Worm (Caenorhabditis elegans) whole organism, L3 larva: ENCODE data around the gene pals-18.

ENCODE experiments used
- aly-2 ChIP-seq: fragments of 150-350 bp; optimal IDR thresholded peaks from 2 replicates; lab custom pipeline; 2014; ENCODE audit warnings: missing biosample characterization, missing genetic modification characterization
- ama-1 ChIP-seq: fragments of 150-350 bp; optimal IDR thresholded peaks from 2 replicates; lab custom pipeline; 2018
- ceh-28 ChIP-seq: fragments of 150-350 bp; optimal IDR thresholded peaks from 2 replicates; lab custom pipeline; 2014; ENCODE audit warnings: missing biosample characterization, missing genetic modification reagents, missing genetic modification characterization
- ceh-82 ChIP-seq: fragments of 150-350 bp; optimal IDR thresholded peaks from 2 replicates; lab custom pipeline; 2014; ENCODE audit warnings: missing biosample characterization, missing genetic modification characterization
- ceh-9 ChIP-seq: sonication (generic microtip); optimal IDR thresholded peaks from 2 replicates; lab custom pipeline; 2018; ENCODE audit warnings: missing biosample characterization, missing genetic modification characterization
- egl-5 ChIP-seq: fragments of 150-350 bp; optimal IDR thresholded peaks from 2 replicates; lab custom pipeline; 2017; ENCODE audit warnings: missing biosample characterization, missing genetic modification reagents, missing genetic modification characterization, inconsistent platforms
- elt-1 ChIP-seq: fragments of 150-350 bp; optimal IDR thresholded peaks from 2 replicates; lab custom pipeline; 2014; ENCODE audit warnings: missing biosample characterization, missing genetic modification characterization
- elt-2 ChIP-seq: sonication (generic microtip); optimal IDR thresholded peaks from 2 replicates; lab custom pipeline; 2016; ENCODE audit warnings: missing genetic modification reagents, mild to moderate bottlenecking, missing genetic modification characterization, missing compliant biosample characterization
- elt-3 ChIP-seq, 3 experiments: fragments of 150-350 bp in 1 of 3; sonication (generic microtip) in 2 of 3; optimal IDR thresholded peaks; 2 replicates in 2 of 3; 4 replicates in 1 of 3; lab custom pipeline; 2014 to 2017; ENCODE audit warnings: missing biosample characterization in 3 of 3, missing genetic modification characterization in 3 of 3
- eor-1 ChIP-seq, 2 experiments: fragments of 150-350 bp; optimal IDR thresholded peaks; 2 replicates each; lab custom pipeline; 2014 to 2018; ENCODE audit warnings: missing biosample characterization in 2 of 2, missing genetic modification characterization in 2 of 2
- fkh-10 ChIP-seq: sonication (generic microtip); optimal IDR thresholded peaks from 2 replicates; lab custom pipeline; 2017; ENCODE audit warnings: missing biosample characterization, missing genetic modification reagents, missing genetic modification characterization
- fkh-2 ChIP-seq: fragments of 150-350 bp; optimal IDR thresholded peaks from 2 replicates; lab custom pipeline; 2014; ENCODE audit warnings: missing biosample characterization, missing genetic modification reagents, missing genetic modification characterization
- fos-1 ChIP-seq: fragments of 150-350 bp; optimal IDR thresholded peaks from 2 replicates; lab custom pipeline; 2014; ENCODE audit warnings: missing biosample characterization, missing genetic modification characterization
- hmg-11 ChIP-seq: sonication (generic microtip); optimal IDR thresholded peaks from 2 replicates; lab custom pipeline; 2016; ENCODE audit warnings: missing genetic modification characterization, missing compliant biosample characterization
- jun-1 ChIP-seq: fragments of 150-350 bp; optimal IDR thresholded peaks from 2 replicates; lab custom pipeline; 2014; ENCODE audit warnings: missing biosample characterization, missing genetic modification reagents, missing genetic modification characterization
- lin-39 ChIP-seq: fragments of 150-350 bp; optimal IDR thresholded peaks from 2 replicates; lab custom pipeline; 2018; ENCODE audit warnings: missing biosample characterization, missing genetic modification reagents, missing genetic modification characterization
- lsy-12 ChIP-seq: sonication (generic microtip); optimal IDR thresholded peaks from 2 replicates; lab custom pipeline; 2016; ENCODE audit warnings: mild to moderate bottlenecking, missing genetic modification characterization, missing compliant biosample characterization
- mdl-1 ChIP-seq: fragments of 150-350 bp; optimal IDR thresholded peaks from 2 replicates; lab custom pipeline; 2014; ENCODE audit warnings: missing biosample characterization, missing genetic modification characterization
- mml-1 ChIP-seq: fragments of 150-350 bp; sonication (generic microtip); optimal IDR thresholded peaks from 3 replicates; lab custom pipeline; 2014; ENCODE audit warnings: missing biosample characterization, missing genetic modification characterization
- nfya-1 ChIP-seq: sonication (generic microtip); optimal IDR thresholded peaks from 2 replicates; lab custom pipeline; 2017; ENCODE audit warnings: missing genetic modification characterization, mild to moderate bottlenecking, missing compliant biosample characterization, antibody characterized with exemption, moderate library complexity; ENCODE audit not compliant: insufficient read depth
- nhr-11 ChIP-seq: fragments of 150-350 bp; optimal IDR thresholded peaks from 2 replicates; lab custom pipeline; 2014; ENCODE audit warnings: missing biosample characterization, missing genetic modification characterization
- nhr-12 ChIP-seq: fragments of 150-350 bp; optimal IDR thresholded peaks from 2 replicates; lab custom pipeline; 2014; ENCODE audit warnings: missing biosample characterization, missing genetic modification characterization
- nhr-23 ChIP-seq: fragments of 150-350 bp; optimal IDR thresholded peaks from 2 replicates; lab custom pipeline; 2014; ENCODE audit warnings: missing biosample characterization, missing genetic modification reagents, missing genetic modification characterization
- nhr-237 ChIP-seq: fragments of 150-350 bp; optimal IDR thresholded peaks from 2 replicates; lab custom pipeline; 2014; ENCODE audit warnings: missing biosample characterization, missing genetic modification characterization
- nhr-28 ChIP-seq: fragments of 150-350 bp; optimal IDR thresholded peaks from 2 replicates; lab custom pipeline; 2014; ENCODE audit warnings: missing biosample characterization, missing genetic modification characterization
- nhr-43 ChIP-seq: sonication (generic microtip); optimal IDR thresholded peaks from 2 replicates; lab custom pipeline; 2016; ENCODE audit warnings: mild to moderate bottlenecking, missing genetic modification characterization, missing compliant biosample characterization; ENCODE audit not compliant: poor library complexity, severe bottlenecking
- nhr-67 ChIP-seq: fragments of 150-350 bp; optimal IDR thresholded peaks from 2 replicates; lab custom pipeline; 2014; ENCODE audit warnings: missing biosample characterization, missing genetic modification characterization
- nhr-76 ChIP-seq: fragments of 150-350 bp; sonication (generic microtip); optimal IDR thresholded peaks from 5 replicates; lab custom pipeline; 2014; ENCODE audit warnings: missing biosample characterization, missing genetic modification characterization
- nhr-77 ChIP-seq: fragments of 150-350 bp; optimal IDR thresholded peaks from 2 replicates; lab custom pipeline; 2014; ENCODE audit warnings: missing biosample characterization, missing genetic modification characterization
- pha-4 ChIP-seq: fragments of 150-350 bp; optimal IDR thresholded peaks from 2 replicates; lab custom pipeline; 2014; ENCODE audit warnings: missing biosample characterization, missing genetic modification reagents, missing genetic modification characterization
- pqm-1 ChIP-seq: fragments of 150-350 bp; optimal IDR thresholded peaks from 2 replicates; lab custom pipeline; 2017; ENCODE audit warnings: missing biosample characterization, missing genetic modification characterization, inconsistent platforms
- sea-2 ChIP-seq: fragments of 150-350 bp; sonication (generic microtip); optimal IDR thresholded peaks from 4 replicates; lab custom pipeline; 2014; ENCODE audit warnings: missing biosample characterization, missing genetic modification reagents, missing genetic modification characterization
- snpc-4 ChIP-seq: fragments of 150-350 bp; optimal IDR thresholded peaks from 2 replicates; lab custom pipeline; 2014; ENCODE audit warnings: missing biosample characterization, missing genetic modification characterization
- tbx-2 ChIP-seq: sonication (generic microtip); optimal IDR thresholded peaks from 2 replicates; lab custom pipeline; 2016; ENCODE audit warnings: mild to moderate bottlenecking, missing genetic modification characterization, missing compliant biosample characterization
- unc-39 ChIP-seq: sonication (generic microtip); optimal IDR thresholded peaks from 4 replicates; lab custom pipeline; 2017; ENCODE audit warnings: missing biosample characterization, missing genetic modification characterization
- unc-62 ChIP-seq: fragments of 150-350 bp; sonication (generic microtip); optimal IDR thresholded peaks from 4 replicates; lab custom pipeline; 2014; ENCODE audit warnings: missing biosample characterization, missing genetic modification reagents, missing genetic modification characterization
- ztf-11 ChIP-seq: fragments of 150-350 bp; optimal IDR thresholded peaks from 2 replicates; lab custom pipeline; 2014; ENCODE audit warnings: missing biosample characterization, missing genetic modification characterization
- ztf-4 ChIP-seq: fragments of 150-350 bp; optimal IDR thresholded peaks from 2 replicates; lab custom pipeline; 2014; ENCODE audit warnings: missing biosample characterization, missing genetic modification characterization

pals-18 gene

ce11 chrIII:1428448-1428847 is 25.2 kb downstream of the pals-18 start:
- no peak for TF ChIP-seq unc-62
- TF ChIP-seq fkh-2 (tag; lab: Kevin White, UChicago): no peak
- TF ChIP-seq fkh-10 (GFP tag; lab: Kevin White, UChicago): no peak
- no peak for TF ChIP-seq hmg-11 (tag; lab: Kevin White, UChicago)
- TF ChIP-seq ceh-28: no peak
- TF ChIP-seq elt-3 (tag; optimal IDR thresholded peaks at IDR 0.05; lab: Kevin White, UChicago): no peak
- no peak for TF ChIP-seq ama-1 (lab: Kevin White, UChicago)
- TF ChIP-seq mdl-1: no peak
- no peak for TF ChIP-seq pqm-1 (tag; lab: Kevin White, UChicago)
- no peak for TF ChIP-seq mml-1 (tag; lab: Kevin White, UChicago)
- no peak for TF ChIP-seq nhr-28 (tag; lab: Kevin White, UChicago)

DNA sequence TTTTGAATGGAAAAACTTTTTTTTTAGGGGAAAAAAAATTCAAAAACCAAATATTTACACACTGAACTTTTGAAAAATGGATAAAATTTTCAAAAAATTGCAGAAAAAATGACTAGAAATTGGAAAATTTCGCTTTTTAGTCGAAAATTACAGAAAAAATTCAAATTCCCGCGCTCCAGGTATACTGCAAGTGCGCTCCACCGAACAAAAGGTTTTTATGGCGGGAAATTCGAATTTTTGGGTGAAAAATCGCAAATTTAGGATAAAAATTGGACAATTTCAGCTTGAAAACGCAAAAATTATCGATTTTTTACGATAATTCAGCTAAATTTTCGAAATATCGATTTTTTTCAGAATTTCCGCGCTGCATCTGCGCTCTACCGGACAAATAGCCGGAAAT is 26.1 kb downstream of the pals-18 start:
- TF ChIP-seq ceh-28: peak; percentile 45
- TF ChIP-seq unc-62: no peak

ce11 chrIII:1429920-1430437 is 26.8 kb downstream of the pals-18 start:
- TF ChIP-seq nhr-76 (tag; lab: Kevin White, UChicago) (no peak), hmg-11 (tag; lab: Kevin White, UChicago) (peak; percentile 56), elt-1 (tag; lab: Kevin White, UChicago) (peak; percentile 49), mml-1 (tag; lab: Kevin White, UChicago) (no peak), nfya-1 (tag; lab: Kevin White, UChicago) (peak; percentile 56)

ce11 chrIII:1436738-1437137 is 33.5 kb downstream of the pals-18 start:
- TF ChIP-seq nfya-1 (tag; lab: Kevin White, UChicago) (peak; percentile 99), nhr-11 (tag; lab: Kevin White, UChicago) (no peak)

- TF ChIP-seq nhr-12 (tag; lab: Kevin White, UChicago): no peak
- TF ChIP-seq nhr-67: no peak
- TF ChIP-seq elt-3 (tag; optimal IDR thresholded peaks at IDR 0.05; lab: Kevin White, UChicago): no peak
- no peak for TF ChIP-seq ztf-11 (tag; lab: Kevin White, UChicago)
- no peak for TF ChIP-seq lin-39 (tag; lab: Kevin White, UChicago)
- no peak for TF ChIP-seq lsy-12 (tag; lab: Kevin White, UChicago)
- TF ChIP-seq egl-5 (tag; lab: Kevin White, UChicago): no peak
- TF ChIP-seq nhr-43 (tag; lab: Kevin White, UChicago): no peak
- no peak for TF ChIP-seq pha-4 (tag; lab: Kevin White, UChicago)
- no peak for TF ChIP-seq sea-2 (GFP tag; lab: Kevin White, UChicago)
- no peak for TF ChIP-seq nhr-76 (tag; lab: Kevin White, UChicago)
- no peak for TF ChIP-seq mdl-1
- no peak for TF ChIP-seq nhr-237 (tag; lab: Kevin White, UChicago)
- no peak for TF ChIP-seq nhr-23
Measured at ce11 chrIII:1439609-1440008, 36.4 kb downstream of the pals-18 start.

DNA sequence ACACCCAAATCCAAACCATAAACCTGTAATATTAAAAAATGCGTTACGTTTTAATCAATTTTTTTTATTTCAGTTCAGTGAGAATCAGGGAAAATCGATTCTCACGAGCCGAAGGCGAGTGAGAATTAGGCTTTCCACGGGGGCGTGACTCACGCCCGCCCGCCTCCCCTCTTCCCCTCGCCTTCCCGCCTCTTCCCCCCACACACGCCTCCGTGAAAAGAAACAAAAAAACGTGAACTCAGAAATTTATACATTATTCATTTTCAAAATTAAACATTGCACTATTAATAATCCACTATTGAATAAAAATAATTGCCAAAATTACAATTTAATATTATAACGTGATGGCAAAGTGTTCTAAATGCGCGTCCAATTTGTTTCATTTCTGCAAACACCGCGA is 43.5 kb downstream of the pals-18 start:
- TF ChIP-seq nhr-12 (tag; lab: Kevin White, UChicago): no peak
- no peak for TF ChIP-seq elt-2
- no peak for TF ChIP-seq pha-4 (tag; lab: Kevin White, UChicago)
- no peak for TF ChIP-seq nhr-77 (tag; lab: Kevin White, UChicago)

- no peak for TF ChIP-seq jun-1
- no peak for TF ChIP-seq eor-1 (tag; optimal IDR thresholded peaks at IDR 0.05; lab: Kevin White, UChicago)
- no peak for TF ChIP-seq hmg-11 (tag; lab: Kevin White, UChicago)
- TF ChIP-seq tbx-2: no peak
- no peak for TF ChIP-seq unc-39 (tag; lab: Kevin White, UChicago)
- no peak for TF ChIP-seq nfya-1 (tag; lab: Kevin White, UChicago)
- TF ChIP-seq fos-1 (tag; lab: Kevin White, UChicago): no peak
- no peak for TF ChIP-seq ceh-28
- no peak for TF ChIP-seq fkh-2 (tag; lab: Kevin White, UChicago)
- no peak for TF ChIP-seq snpc-4 (tag; lab: Kevin White, UChicago)
- no peak for TF ChIP-seq nhr-43 (tag; lab: Kevin White, UChicago)
- TF ChIP-seq ceh-9: no peak
- no peak for TF ChIP-seq nhr-237 (tag; lab: Kevin White, UChicago)
- no peak for TF ChIP-seq mml-1 (tag; lab: Kevin White, UChicago)
- TF ChIP-seq nhr-67: no peak
- no peak for TF ChIP-seq ztf-4 (tag; lab: Kevin White, UChicago)
- no peak for TF ChIP-seq nhr-11 (tag; lab: Kevin White, UChicago)
- TF ChIP-seq ceh-82: no peak
- TF ChIP-seq elt-1 (tag; lab: Kevin White, UChicago): no peak
- no peak for TF ChIP-seq aly-2 (tag; lab: Kevin White, UChicago)
Measured at ce11 chrIII:1455674-1456073, 52.5 kb downstream of the pals-18 start, which contains the start of gene Y82E9BR.17. TSS of gene Y82E9BR.17 (minus strand) at chrIII:1455774.
